Fruit fly (Drosophila melanogaster): Measurements from ENCODE around the gene CG11369.

Gene CG11369

dm6 chrX:7607991-7608605 lies 34.0 kb downstream of the CG11369 start, which contains the start of gene ct (continued):
- TF ChIP-seq Dll (GFP tag; IDR thresholded peaks at IDR 0.05; ENCODE audit: partially characterized antibody) = 0 out of 4 replicates have a peak, but pooled peaks have one; percentile 17
- TF ChIP-seq CG17829 (tag; optimal IDR thresholded peaks at IDR 0.05) = peak; percentile 23
- peak; percentile 72 for TF ChIP-seq Med (GFP tag)
- no peak for TF ChIP-seq CG32767 (GFP tag; IDR thresholded peaks at IDR 0.05)
- TF ChIP-seq hkb (optimal IDR thresholded peaks at IDR 0.05) = peak; percentile 18
- TF ChIP-seq hkb (GFP tag; IDR thresholded peaks at IDR 0.05) = no peak
- no peak for TF ChIP-seq usp (GFP tag; optimal IDR thresholded peaks at IDR 0.05)
- TF ChIP-seq CG5180 (GFP tag; optimal IDR thresholded peaks at IDR 0.05) = peak; percentile 32
- TF ChIP-seq CG42726 (GFP tag; IDR thresholded peaks at IDR 0.05; ENCODE audit: partially characterized antibody) = peak; percentile 59; the same call in 1 of the 2 replicates
- no peak for TF ChIP-seq YL-1 (GFP tag; optimal IDR thresholded peaks at IDR 0.05)
- TF ChIP-seq Vsx1 (GFP tag; optimal IDR thresholded peaks at IDR 0.05) = no peak
- TF ChIP-seq HLHmδ (GFP tag; optimal IDR thresholded peaks at IDR 0.05) = no peak
- TF ChIP-seq CG1832 (GFP tag; optimal IDR thresholded peaks at IDR 0.05) = peak; percentile 72
- TF ChIP-seq HHEX (GFP tag; optimal IDR thresholded peaks at IDR 0.05) = no peak
- TF ChIP-seq ttk (GFP tag; IDR thresholded peaks at IDR 0.05) = no peak
- TF ChIP-seq prd (optimal IDR thresholded peaks at IDR 0.05) = no peak
- no peak for TF ChIP-seq prd (GFP tag; IDR thresholded peaks at IDR 0.05)
- TF ChIP-seq Opbp (GFP tag; IDR thresholded peaks at IDR 0.05; ENCODE audit: partially characterized antibody) = 0 out of 3 replicates have a peak, but pooled peaks have one; percentile 42
- TF ChIP-seq CG3163 (GFP tag; optimal IDR thresholded peaks at IDR 0.05) = no peak
- peak; percentile 24 for TF ChIP-seq pros (GFP tag; optimal IDR thresholded peaks at IDR 0.05)
- TF ChIP-seq CG16813 (GFP tag; IDR thresholded peaks at IDR 0.05; ENCODE audit: partially characterized antibody) = peak; percentile 25; the same call in 1 of the 3 replicates
- TF ChIP-seq Gsc (GFP tag; IDR thresholded peaks at IDR 0.05) = no peak
- no peak for TF ChIP-seq BEAF-32 (GFP tag; optimal IDR thresholded peaks at IDR 0.05)
- TF ChIP-seq otp (GFP tag; IDR thresholded peaks at IDR 0.05) = no peak
- TF ChIP-seq CG10431 (GFP tag; optimal IDR thresholded peaks at IDR 0.05) = no peak
- no peak for TF ChIP-seq HmgZ (tag; optimal IDR thresholded peaks at IDR 0.05)
- TF ChIP-seq CG17328 (GFP tag; IDR thresholded peaks at IDR 0.05) = peak; percentile 7; the same call in 1 of the 2 replicates
- no peak for TF ChIP-seq ATbp (GFP tag; optimal IDR thresholded peaks at IDR 0.05)
- no peak for TF ChIP-seq Sin3A (optimal IDR thresholded peaks at IDR 0.05)
- TF ChIP-seq her (GFP tag; optimal IDR thresholded peaks at IDR 0.05) = no peak
- no peak for TF ChIP-seq tll (GFP tag; optimal IDR thresholded peaks at IDR 0.05)
- TF ChIP-seq Nf-YB (GFP tag; optimal IDR thresholded peaks at IDR 0.05) = peak; percentile 87
- TF ChIP-seq GATAe (GFP tag; conservative IDR thresholded peaks at IDR 0.05) = no peak
- TF ChIP-seq sqz (GFP tag; optimal IDR thresholded peaks at IDR 0.05) = peak; percentile 87

DNA sequence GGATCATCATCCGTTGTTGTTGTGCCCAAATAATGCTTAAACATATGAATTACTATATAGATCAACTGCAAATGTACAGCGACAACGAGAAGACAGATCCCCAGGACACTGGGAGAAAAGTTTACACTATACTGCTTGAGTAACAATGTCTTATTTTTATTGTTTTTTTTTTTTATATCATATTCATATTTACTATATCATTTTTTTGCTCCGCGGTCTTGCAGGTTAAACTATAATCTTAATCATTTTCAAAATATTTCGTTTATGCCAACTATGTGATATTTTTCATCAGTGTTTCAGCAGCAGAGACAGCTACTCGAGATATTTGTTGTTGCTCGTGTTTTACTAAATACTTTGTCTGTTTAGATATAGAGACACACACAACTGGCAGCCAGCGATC lies 42.8 kb downstream of the CG11369 start:
- peak; percentile 66 for TF ChIP-seq CG32772 (GFP tag; IDR thresholded peaks at IDR 0.05)
- no peak for TF ChIP-seq CG10543 (GFP tag; optimal IDR thresholded peaks at IDR 0.05)
- no peak for TF ChIP-seq CG33213 (GFP tag; optimal IDR thresholded peaks at IDR 0.05)
- TF ChIP-seq CG34376 (GFP tag; optimal IDR thresholded peaks at IDR 0.05) = no peak
- peak; percentile 25 for TF ChIP-seq CG16863 (GFP tag; optimal IDR thresholded peaks at IDR 0.05)
- no peak for TF ChIP-seq abd-A (tag; optimal IDR thresholded peaks at IDR 0.05)
- TF ChIP-seq CG7745 (tag; optimal IDR thresholded peaks at IDR 0.05) = no peak
- TF ChIP-seq Six4 (GFP tag; optimal IDR thresholded peaks at IDR 0.05) = peak; percentile 61
- TF ChIP-seq CG15514 (GFP tag; optimal IDR thresholded peaks at IDR 0.05) = no peak
- TF ChIP-seq CG11093 (GFP tag; IDR thresholded peaks at IDR 0.05) = no peak
- TF ChIP-seq lov (optimal IDR thresholded peaks at IDR 0.05) = no peak
- TF ChIP-seq lov (GFP tag; IDR thresholded peaks at IDR 0.05) = 0 out of 3 replicates have a peak, but pooled peaks have one; percentile 54
- TF ChIP-seq ems (GFP tag; optimal IDR thresholded peaks at IDR 0.05) = no peak
- TF ChIP-seq CG10147 (GFP tag; optimal IDR thresholded peaks at IDR 0.05) = no peak
- TF ChIP-seq CG18764 (GFP tag; optimal IDR thresholded peaks at IDR 0.05) = peak; percentile 33
- TF ChIP-seq otp (GFP tag; IDR thresholded peaks at IDR 0.05) = no peak
- no peak for TF ChIP-seq CG14667 (GFP tag; IDR thresholded peaks at IDR 0.05)
- no peak for TF ChIP-seq CG11560 (tag; IDR thresholded peaks at IDR 0.05)
- TF ChIP-seq pum (GFP tag; optimal IDR thresholded peaks at IDR 0.05) = no peak
